Fruit fly (Drosophila melanogaster): ENCODE results near the gene CG12535.

The CG12535 gene

dm6 chrX:3360437-3361075 is 88.2 kb downstream of the CG12535 start (continued):
- TF ChIP-seq sisA (GFP tag; IDR thresholded peaks at IDR 0.05) (peak; percentile 52; the same call in 1 of the 2 replicates), gt (GFP tag; IDR thresholded peaks at IDR 0.05) (no peak), CG18764 (GFP tag; optimal IDR thresholded peaks at IDR 0.05) (peak; percentile 3), CG6272 (GFP tag; IDR thresholded peaks at IDR 0.05) (no peak), CG4424 (GFP tag; optimal IDR thresholded peaks at IDR 0.05) (peak; percentile 54), peb (GFP tag; IDR thresholded peaks at IDR 0.05) (no peak), ewg (GFP tag; optimal IDR thresholded peaks at IDR 0.05) (peak; percentile 29), CG12769 (tag; optimal IDR thresholded peaks at IDR 0.05) (peak; percentile 26), Eip74EF (GFP tag; optimal IDR thresholded peaks at IDR 0.05) (peak in 1 of 2 experiments; percentile 69), CrebB (tag; optimal IDR thresholded peaks at IDR 0.05) (no peak), usp (GFP tag; optimal IDR thresholded peaks at IDR 0.05) (no peak), Trl (optimal IDR thresholded peaks at IDR 0.05) (no peak), Trl (GFP tag; optimal IDR thresholded peaks at IDR 0.05) (peak; percentile 55), z (GFP tag; IDR thresholded peaks at IDR 0.05) (no peak), ci (GFP tag; IDR thresholded peaks at IDR 0.05) (no peak), CG10654 (GFP tag; optimal IDR thresholded peaks at IDR 0.05) (peak; percentile 41), Jarid2 (GFP tag; optimal IDR thresholded peaks at IDR 0.05) (peak; percentile 29), CG1647 (GFP tag; optimal IDR thresholded peaks at IDR 0.05) (peak; percentile 50), pb (GFP tag; optimal IDR thresholded peaks at IDR 0.05) (peak; percentile 22), sc (optimal IDR thresholded peaks at IDR 0.05) (no peak), sc (GFP tag; optimal IDR thresholded peaks at IDR 0.05) (peak; percentile 25), CG33557 (GFP tag; optimal IDR thresholded peaks at IDR 0.05) (no peak), CG15514 (GFP tag; optimal IDR thresholded peaks at IDR 0.05) (peak; percentile 51), aop (GFP tag; IDR thresholded peaks at IDR 0.05) (no peak), Drgx (GFP tag; IDR thresholded peaks at IDR 0.05) (no peak), CG2116 (GFP tag; optimal IDR thresholded peaks at IDR 0.05) (peak; percentile 16), bsh (GFP tag; optimal IDR thresholded peaks at IDR 0.05) (peak in 1 of 2 experiments; percentile 32), CG7271 (tag; optimal IDR thresholded peaks at IDR 0.05) (no peak), CG12071 (GFP tag; optimal IDR thresholded peaks at IDR 0.05) (peak; percentile 34), Hr78 (GFP tag; optimal IDR thresholded peaks at IDR 0.05) (no peak), bcd (GFP tag; optimal IDR thresholded peaks at IDR 0.05) (peak; percentile 72), slou (GFP tag; optimal IDR thresholded peaks at IDR 0.05) (no peak), seq (GFP tag; IDR thresholded peaks at IDR 0.05) (peak; percentile 66; the same call in 1 of the 2 replicates), crol (GFP tag; IDR thresholded peaks at IDR 0.05) (no peak), luna (GFP tag; optimal IDR thresholded peaks at IDR 0.05) (peak; percentile 32), HLHmδ (GFP tag; optimal IDR thresholded peaks at IDR 0.05) (no peak), toy (GFP tag; IDR thresholded peaks at IDR 0.05) (0 out of 2 replicates have a peak, but pooled peaks have one; percentile 13), CG17568 (GFP tag; optimal IDR thresholded peaks at IDR 0.05) (peak; percentile 12), zen2 (GFP tag; IDR thresholded peaks at IDR 0.05; ENCODE audit: partially characterized antibody) (no peak), al (GFP tag; IDR thresholded peaks at IDR 0.05) (peak; percentile 73), CG5245 (GFP tag; optimal IDR thresholded peaks at IDR 0.05) (peak; percentile 23), odd (GFP tag; optimal IDR thresholded peaks at IDR 0.05) (peak; percentile 51), HLH54F (GFP tag; optimal IDR thresholded peaks at IDR 0.05) (peak; percentile 72), pfk (GFP tag; optimal IDR thresholded peaks at IDR 0.05) (no peak), CG1233 (GFP tag; optimal IDR thresholded peaks at IDR 0.05) (peak; percentile 62), Tbp (GFP tag; optimal IDR thresholded peaks at IDR 0.05) (no peak), jing (GFP tag; optimal IDR thresholded peaks at IDR 0.05) (no peak), pho (GFP tag; optimal IDR thresholded peaks at IDR 0.05) (peak; percentile 69), tx (GFP tag; optimal IDR thresholded peaks at IDR 0.05) (peak; percentile 68), CG10431 (GFP tag; optimal IDR thresholded peaks at IDR 0.05) (no peak), chm (GFP tag; IDR thresholded peaks at IDR 0.05) (no peak)
